Worm (Caenorhabditis elegans) whole organism, late embryonic: ENCODE measurements around the gene sri-20.

Experiments
- ceh-19 ChIP-seq: fragments of 200-800 bp; sonication (Bioruptor generic); optimal IDR thresholded peaks from 2 replicates; lab custom pipeline; 2018; ENCODE audit warnings: mild to moderate bottlenecking, missing genetic modification characterization, missing compliant biosample characterization
- hlh-30 ChIP-seq: sonication (generic microtip); optimal IDR thresholded peaks from 2 replicates; lab custom pipeline; 2017; ENCODE audit warnings: antibody characterized with exemption, missing genetic modification characterization, missing compliant biosample characterization; ENCODE audit not compliant: insufficient read depth
- mec-3 ChIP-seq: sonication (generic microtip); optimal IDR thresholded peaks from 2 replicates; lab custom pipeline; 2016; ENCODE audit warnings: borderline replicate concordance, missing genetic modification characterization, missing compliant biosample characterization
- pat-9 ChIP-seq: fragments of 200-800 bp; sonication (Bioruptor generic); optimal IDR thresholded peaks from 2 replicates; lab custom pipeline; 2018; ENCODE audit warnings: mild to moderate bottlenecking, missing genetic modification characterization, moderate library complexity, missing compliant biosample characterization
- sdc-2 ChIP-seq: sonication (generic microtip); optimal IDR thresholded peaks from 2 replicates; lab custom pipeline; 2016; ENCODE audit warnings: missing genotype, missing genetic modification characterization, missing compliant biosample characterization

ce11 chrV:10357467-10357953 is 10.8 kb upstream of the sri-20 start, which contains the start of gene ceeh-2:
- no peak for TF ChIP-seq hlh-30 (tag; lab: Kevin White, UChicago)
- no peak for TF ChIP-seq sdc-2 (tag; lab: Kevin White, UChicago)
- no peak for TF ChIP-seq pat-9 (tag; lab: Kevin White, UChicago)
- no peak for TF ChIP-seq ceh-19 (GFP tag; lab: Kevin White, UChicago)
- no peak for TF ChIP-seq mec-3 (tag; lab: Kevin White, UChicago)
